Worm (Caenorhabditis elegans): Measurements from ENCODE around the gene F14F7.5.

Gene F14F7.5

DNA sequence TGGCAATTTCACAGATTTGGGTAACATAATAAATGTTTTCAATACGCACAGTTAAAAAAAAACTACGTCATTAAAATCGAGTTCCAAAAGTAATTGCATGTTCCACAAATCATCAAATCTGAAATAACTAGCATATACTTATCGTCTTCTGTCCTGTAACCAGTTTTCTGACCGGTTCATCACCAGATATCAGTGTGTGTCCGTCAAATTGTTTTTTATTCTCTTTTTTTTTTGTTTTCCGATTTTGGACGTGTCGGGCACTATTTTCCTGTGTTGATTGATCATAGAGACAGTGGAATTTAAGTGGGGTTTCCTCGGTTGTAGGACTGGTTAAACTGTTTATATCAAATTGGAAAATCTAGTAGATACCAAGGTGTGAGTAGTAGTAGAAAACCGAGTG, 17.9 kb upstream of the F14F7.5 start:
- TF ChIP-seq sptf-1 (tag; optimal IDR thresholded peaks at IDR 0.05) (no peak), efl-3 (GFP tag; optimal IDR thresholded peaks at IDR 0.05) (no peak), tlp-1 (tag; optimal IDR thresholded peaks at IDR 0.05) (no peak), pax-3 (tag; optimal IDR thresholded peaks at IDR 0.05) (no peak), nhr-84 (tag; optimal IDR thresholded peaks at IDR 0.05) (no peak), nhr-20 (tag; optimal IDR thresholded peaks at IDR 0.05) (peak; percentile 18), tbx-2 (tag; optimal IDR thresholded peaks at IDR 0.05) (no peak), fkh-8 (tag; optimal IDR thresholded peaks at IDR 0.05) (no peak), nhr-12 (tag; optimal IDR thresholded peaks at IDR 0.05) (no peak), xbp-1 (tag; optimal IDR thresholded peaks at IDR 0.05) (no peak), skn-1 (tag; optimal IDR thresholded peaks at IDR 0.05) (no peak), nhr-85 (tag) (peak; percentile 77), lin-14 (GFP tag; optimal IDR thresholded peaks at IDR 0.05) (peak; percentile 44), sox-4 (tag; optimal IDR thresholded peaks at IDR 0.05) (no peak), nhr-76 (tag; optimal IDR thresholded peaks at IDR 0.05) (no peak), unc-98 (GFP tag; IDR thresholded peaks at IDR 0.05) (no peak), nhr-71 (tag; optimal IDR thresholded peaks at IDR 0.05) (no peak), rnt-1 (tag; optimal IDR thresholded peaks at IDR 0.05) (no peak), ces-1 (GFP tag; optimal IDR thresholded peaks at IDR 0.05) (no peak), lsy-2 (tag; optimal IDR thresholded peaks at IDR 0.05) (peak in 1 of 2 experiments; percentile 11), nhr-11 (tag; optimal IDR thresholded peaks at IDR 0.05) (no peak), irx-1 (tag; optimal IDR thresholded peaks at IDR 0.05) (no peak), lin-35 (GFP tag; optimal IDR thresholded peaks at IDR 0.05) (no peak), grh-1 (GFP tag; IDR thresholded peaks at IDR 0.05) (no peak), swsn-7 (tag; optimal IDR thresholded peaks at IDR 0.05) (no peak), aly-2 (tag; optimal IDR thresholded peaks at IDR 0.05) (no peak), fos-1 (tag; optimal IDR thresholded peaks at IDR 0.05) (no peak), dpl-1 (GFP tag; optimal IDR thresholded peaks at IDR 0.05) (no peak), nhr-237 (tag; optimal IDR thresholded peaks at IDR 0.05) (no peak), C04F5.9 (tag; optimal IDR thresholded peaks at IDR 0.05) (no peak), F16B12.6 (tag; optimal IDR thresholded peaks at IDR 0.05) (no peak), ztf-4 (tag; optimal IDR thresholded peaks at IDR 0.05) (no peak), mdl-1 (tag; optimal IDR thresholded peaks at IDR 0.05) (no peak), unc-86 (tag; optimal IDR thresholded peaks at IDR 0.05) (no peak), zip-4 (GFP tag; optimal IDR thresholded peaks at IDR 0.05) (no peak), lin-15B (tag; optimal IDR thresholded peaks at IDR 0.05) (no peak), ceh-90 (tag; optimal IDR thresholded peaks at IDR 0.05) (no peak), lin-39 (tag; optimal IDR thresholded peaks at IDR 0.05) (no peak), hlh-17 (GFP tag; optimal IDR thresholded peaks at IDR 0.05; ENCODE audit: borderline replicate concordance) (no peak), nhr-77 (tag; optimal IDR thresholded peaks at IDR 0.05) (no peak), elt-3 (tag; optimal IDR thresholded peaks at IDR 0.05) (peak in 3 of 6 experiments; percentile 20 to 61 (median 22)), unc-62 (GFP tag; optimal IDR thresholded peaks at IDR 0.05) (no peak), snu-23 (GFP tag; optimal IDR thresholded peaks at IDR 0.05) (peak; percentile 2), ama-1 (optimal IDR thresholded peaks at IDR 0.05) (no peak), zag-1 (tag; optimal IDR thresholded peaks at IDR 0.05) (no peak), unc-130 (tag; optimal IDR thresholded peaks at IDR 0.05) (no peak)

DNA sequence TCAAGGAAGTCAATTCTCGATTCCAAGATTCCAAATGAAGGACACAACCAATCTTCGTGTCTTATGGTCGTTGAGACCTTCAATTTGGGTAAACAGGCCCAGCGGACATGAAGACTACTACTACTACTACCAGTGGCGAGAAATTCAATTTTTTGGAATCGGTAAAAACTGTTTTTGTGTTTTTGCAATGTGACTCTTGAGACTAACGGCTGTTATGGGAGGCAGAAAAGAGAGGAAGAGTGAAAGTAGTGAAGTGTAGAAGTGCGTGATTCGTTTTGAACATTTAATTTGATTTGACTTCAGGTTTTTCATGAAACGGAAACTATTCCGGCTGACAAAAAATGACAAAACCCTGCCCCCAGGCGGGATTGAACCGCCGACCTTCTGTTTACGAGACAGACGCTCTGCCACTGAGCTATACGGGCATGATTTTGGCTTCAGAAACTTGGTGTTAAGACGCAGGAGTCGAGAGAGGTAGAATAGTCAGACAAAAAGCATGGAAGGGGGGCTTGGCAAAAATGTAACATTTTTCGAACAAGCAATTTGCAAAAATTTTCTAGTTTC, 16.0 kb upstream of the F14F7.5 start:
- TF ChIP-seq skn-1 (tag; optimal IDR thresholded peaks at IDR 0.05) (no peak), rnt-1 (tag; optimal IDR thresholded peaks at IDR 0.05) (peak; percentile 63), dpl-1 (GFP tag; optimal IDR thresholded peaks at IDR 0.05) (peak in 2 of 3 experiments; percentile 25), lin-13 (GFP tag; optimal IDR thresholded peaks at IDR 0.05) (no peak), tlp-1 (tag; optimal IDR thresholded peaks at IDR 0.05) (no peak), nhr-11 (tag; optimal IDR thresholded peaks at IDR 0.05) (no peak), grh-1 (GFP tag; IDR thresholded peaks at IDR 0.05) (no peak), jun-1 (tag; optimal IDR thresholded peaks at IDR 0.05) (peak; percentile 56), nhr-85 (tag) (peak; percentile 81), unc-130 (tag; optimal IDR thresholded peaks at IDR 0.05) (peak; percentile 30), nhr-90 (tag; optimal IDR thresholded peaks at IDR 0.05; ENCODE audit: poor library complexity) (peak; percentile 37), egl-27 (tag; optimal IDR thresholded peaks at IDR 0.05) (no peak), sox-4 (tag; optimal IDR thresholded peaks at IDR 0.05) (no peak), nhr-12 (tag; optimal IDR thresholded peaks at IDR 0.05) (no peak), ceh-82 (tag; optimal IDR thresholded peaks at IDR 0.05) (peak in 1 of 3 experiments; percentile 57), zip-4 (GFP tag; optimal IDR thresholded peaks at IDR 0.05) (no peak), dsc-1 (tag; optimal IDR thresholded peaks at IDR 0.05) (peak; percentile 42), nhr-71 (tag; optimal IDR thresholded peaks at IDR 0.05) (peak; percentile 70), lir-3 (tag; optimal IDR thresholded peaks at IDR 0.05; ENCODE audit: poor library complexity) (peak; percentile 5), fkh-8 (tag; optimal IDR thresholded peaks at IDR 0.05) (peak; percentile 52), nhr-20 (tag; optimal IDR thresholded peaks at IDR 0.05) (peak; percentile 47)

Data from whole organism, L1 larva.